Fruit fly (Drosophila melanogaster) whole organism, embryonic: ENCODE results near the gene CG4576.

Experiments
- Ada2b ChIP-seq: fragments of 200-800 bp; sonication (Bioruptor generic); IDR thresholded peaks from 2 replicates; pipeline ENCODE4 v1.3.6; 2022; ENCODE audit warnings: missing biosample characterization, missing genetic modification characterization
- Adf1 ChIP-seq: fragments of 200-800 bp; sonication (Bioruptor generic); IDR thresholded peaks from 2 replicates; pipeline ENCODE4 v1.3.6; 2022; ENCODE audit warnings: missing biosample characterization, missing genetic modification characterization
- B-H2 ChIP-seq: fragments of 200-800 bp; sonication (Bioruptor generic); optimal IDR thresholded peaks from 2 replicates; lab custom pipeline; 2018; ENCODE audit warnings: missing biosample characterization, mild to moderate bottlenecking, missing genetic modification characterization
- CG11085 ChIP-seq: fragments of 200-800 bp; sonication (Bioruptor generic); IDR thresholded peaks from 2 replicates; pipeline ENCODE4 v1.3.6; 2022; ENCODE audit warnings: missing biosample characterization, missing genetic modification characterization
- CG11456 ChIP-seq: fragments of 200-800 bp; sonication (Bioruptor generic); IDR thresholded peaks from 3 replicates; pipeline ENCODE4 v1.3.6; 2022; ENCODE audit warnings: missing biosample characterization, missing genetic modification characterization
- CG15479 ChIP-seq: fragments of 200-800 bp; sonication (Bioruptor generic); optimal IDR thresholded peaks from 3 replicates; lab custom pipeline; 2019; ENCODE audit warnings: missing biosample characterization, mild to moderate bottlenecking, missing genetic modification characterization, moderate library complexity
- CG17361 ChIP-seq: fragments of 200-800 bp; sonication (Bioruptor generic); IDR thresholded peaks from 3 replicates; pipeline ENCODE4 v1.3.6; 2022; ENCODE audit warnings: missing biosample characterization, missing genetic modification characterization
- CG18599 ChIP-seq: fragments of 200-800 bp; sonication (Bioruptor generic); optimal IDR thresholded peaks from 3 replicates; lab custom pipeline; 2017; ENCODE audit warnings: missing biosample characterization, missing genetic modification characterization, mild to moderate bottlenecking, moderate library complexity, missing genetic modification reagents
- CG2116 ChIP-seq: fragments of 200-800 bp; sonication (Bioruptor generic); optimal IDR thresholded peaks from 3 replicates; lab custom pipeline; 2018; ENCODE audit warnings: missing biosample characterization, mild to moderate bottlenecking, missing genetic modification characterization
- CG2120 ChIP-seq: fragments of 200-800 bp; sonication (Bioruptor generic); optimal IDR thresholded peaks from 3 replicates; lab custom pipeline; 2016; ENCODE audit warnings: missing biosample characterization, missing genetic modification characterization
- CG2678 ChIP-seq: fragments of 200-800 bp; sonication (Bioruptor generic); optimal IDR thresholded peaks from 3 replicates; lab custom pipeline; 2019; ENCODE audit warnings: missing biosample characterization, mild to moderate bottlenecking, missing genetic modification characterization, moderate library complexity
- CG3065 ChIP-seq: fragments of 200-800 bp; sonication (Bioruptor generic); optimal IDR thresholded peaks from 2 replicates; lab custom pipeline; 2016; ENCODE audit warnings: missing biosample characterization, missing genetic modification characterization
- CG3847 ChIP-seq: fragments of 200-800 bp; sonication (Bioruptor generic); IDR thresholded peaks from 2 replicates; pipeline ENCODE4 v1.3.6; 2022; ENCODE audit warnings: missing biosample characterization, missing genetic modification characterization
- CG5953 ChIP-seq: fragments of 200-800 bp; sonication (Bioruptor generic); IDR thresholded peaks from 2 replicates; pipeline ENCODE4 v1.3.6; 2022; ENCODE audit warnings: missing biosample characterization, missing genetic modification characterization
- CG7556 ChIP-seq: fragments of 200-800 bp; sonication (Bioruptor generic); optimal IDR thresholded peaks from 2 replicates; lab custom pipeline; 2017; ENCODE audit warnings: missing biosample characterization, mild to moderate bottlenecking, missing genetic modification characterization
- CG7745 ChIP-seq: fragments of 200-800 bp; sonication (Bioruptor generic); optimal IDR thresholded peaks from 2 replicates; lab custom pipeline; 2018; ENCODE audit warnings: missing biosample characterization, mild to moderate bottlenecking, missing genetic modification characterization, moderate library complexity
- Camta ChIP-seq: fragments of 200-800 bp; sonication (Bioruptor generic); optimal IDR thresholded peaks from 2 replicates; lab custom pipeline; 2016; ENCODE audit warnings: missing biosample characterization, missing genetic modification characterization
- D ChIP-seq, 2 experiments: fragments of 200-800 bp in 1 of 2; fragments of >200 bp in 1 of 2; sonication (Bioruptor generic) in 1 of 2; optimal IDR thresholded peaks; 2 replicates in 1 of 2; 3 replicates in 1 of 2; lab custom pipeline; 2017; ENCODE audit warnings: mild to moderate bottlenecking in 1 of 2, missing biosample characterization in 1 of 2, missing genetic modification characterization in 1 of 2, missing genetic modification reagents in 1 of 2
- Doc2 ChIP-seq: fragments of 200-800 bp; sonication (Bioruptor generic); IDR thresholded peaks from 2 replicates; pipeline ENCODE4 v1.3.6; 2022; ENCODE audit warnings: missing biosample characterization, missing genetic modification characterization
- Doc3 ChIP-seq: fragments of 200-800 bp; sonication (Bioruptor generic); IDR thresholded peaks from 3 replicates; pipeline ENCODE4 v1.3.6; 2022; ENCODE audit warnings: missing biosample characterization, missing genetic modification characterization; ENCODE audit not compliant: partially characterized antibody
- E2f1 ChIP-seq: fragments of 200-800 bp; sonication (Bioruptor generic); IDR thresholded peaks from 2 replicates; pipeline ENCODE4 v1.3.6; 2022; ENCODE audit warnings: missing biosample characterization, missing genetic modification characterization
- Ets65A ChIP-seq: fragments of 200-800 bp; sonication (Bioruptor generic); peaks from one replicate; lab custom pipeline; 2016; ENCODE audit warnings: missing biosample characterization, missing genetic modification characterization
- H2.0 ChIP-seq: fragments of 200-800 bp; sonication (Bioruptor generic); IDR thresholded peaks from 2 replicates; pipeline ENCODE4 v1.3.6; 2022; ENCODE audit warnings: missing biosample characterization, missing genetic modification characterization
- Hr39 ChIP-seq: fragments of >200 bp; optimal IDR thresholded peaks from 2 replicates; lab custom pipeline; 2017
- Med ChIP-seq: fragments of 200-800 bp; sonication (Bioruptor generic); peaks from one replicate; lab custom pipeline; 2016; ENCODE audit warnings: missing biosample characterization, missing genetic modification characterization, mild to moderate bottlenecking, inconsistent platforms, moderate library complexity
- Oli ChIP-seq: fragments of 200-800 bp; sonication (Bioruptor generic); optimal IDR thresholded peaks from 2 replicates; lab custom pipeline; 2018; ENCODE audit warnings: missing biosample characterization, mild to moderate bottlenecking, missing genetic modification characterization, moderate library complexity
- Six4 ChIP-seq: fragments of 200-800 bp; sonication (Bioruptor generic); optimal IDR thresholded peaks from 2 replicates; lab custom pipeline; 2016; ENCODE audit warnings: missing biosample characterization, missing genetic modification characterization
- Xbp1 ChIP-seq: fragments of 200-800 bp; sonication (Bioruptor generic); optimal IDR thresholded peaks from 3 replicates; lab custom pipeline; 2016; ENCODE audit warnings: missing biosample characterization, mild to moderate bottlenecking, missing genetic modification characterization
- ato ChIP-seq: fragments of 200-800 bp; sonication (Bioruptor generic); IDR thresholded peaks from 2 replicates; pipeline ENCODE4 v1.3.6; 2022; ENCODE audit warnings: missing biosample characterization, missing genetic modification characterization; ENCODE audit not compliant: partially characterized antibody
- emc ChIP-seq: fragments of 200-800 bp; sonication (Bioruptor generic); optimal IDR thresholded peaks from 2 replicates; lab custom pipeline; 2016; ENCODE audit warnings: missing biosample characterization, missing genetic modification characterization
- ewg ChIP-seq: fragments of 200-800 bp; sonication (Bioruptor generic); optimal IDR thresholded peaks from 3 replicates; lab custom pipeline; 2017; ENCODE audit warnings: mild to moderate bottlenecking, missing biosample characterization, missing genetic modification reagents, missing genetic modification characterization
- exex ChIP-seq: fragments of 200-800 bp; sonication (Bioruptor generic); optimal IDR thresholded peaks from 4 replicates; lab custom pipeline; 2018; ENCODE audit warnings: missing biosample characterization, mild to moderate bottlenecking, missing genetic modification characterization, moderate library complexity
- gsb-n ChIP-seq: fragments of 200-800 bp; sonication (Bioruptor generic); optimal IDR thresholded peaks from 3 replicates; lab custom pipeline; 2018; ENCODE audit warnings: missing biosample characterization, mild to moderate bottlenecking, missing genetic modification characterization
- her ChIP-seq: fragments of 200-800 bp; sonication (Bioruptor generic); optimal IDR thresholded peaks from 2 replicates; lab custom pipeline; 2016; ENCODE audit warnings: missing biosample characterization, missing genetic modification characterization
- jing ChIP-seq: fragments of 200-800 bp; sonication (Bioruptor generic); optimal IDR thresholded peaks from 2 replicates; lab custom pipeline; 2018; ENCODE audit warnings: missing biosample characterization, mild to moderate bottlenecking, missing genetic modification characterization
- lola ChIP-seq, 3 experiments: fragments of >200 bp in 2 of 3; fragments of 200-800 bp in 1 of 3; sonication (Bioruptor generic) in 1 of 3; optimal IDR thresholded peaks; 2 replicates each; lab custom pipeline; 2017 to 2019; ENCODE audit warnings: missing biosample characterization in 3 of 3, missing genetic modification characterization in 3 of 3, mild to moderate bottlenecking in 1 of 3, moderate library complexity in 1 of 3
- nmo ChIP-seq: fragments of 200-800 bp; sonication (Bioruptor generic); optimal IDR thresholded peaks from 2 replicates; lab custom pipeline; 2018; ENCODE audit warnings: missing biosample characterization, mild to moderate bottlenecking, missing genetic modification characterization, moderate library complexity
- pan ChIP-seq, 4 experiments: fragments of >200 bp in 3 of 4; fragments of 200-800 bp in 1 of 4; sonication (Bioruptor generic) in 1 of 4; optimal IDR thresholded peaks in 3 of 4; IDR thresholded peaks in 1 of 4; 2 replicates each; pipeline versions ENCODE4 v1.3.6 to Lab custom; 2017 to 2022; ENCODE audit warnings: missing biosample characterization in 2 of 4, missing genetic modification characterization in 2 of 4, mixed read lengths in 1 of 4
- pb ChIP-seq: fragments of 200-800 bp; sonication (Bioruptor generic); optimal IDR thresholded peaks from 3 replicates; lab custom pipeline; 2016; ENCODE audit warnings: missing biosample characterization, missing genetic modification characterization
- pros ChIP-seq: fragments of 200-800 bp; sonication (Bioruptor generic); optimal IDR thresholded peaks from 3 replicates; lab custom pipeline; 2019; ENCODE audit warnings: missing biosample characterization, mild to moderate bottlenecking, missing genetic modification characterization, moderate library complexity
- sc ChIP-seq, 3 experiments: fragments of >200 bp in 2 of 3; fragments of 200-800 bp in 1 of 3; sonication (Bioruptor generic) in 1 of 3; optimal IDR thresholded peaks; 2 replicates in 2 of 3; 3 replicates in 1 of 3; lab custom pipeline; 2017; ENCODE audit warnings: mild to moderate bottlenecking in 1 of 3, missing biosample characterization in 1 of 3, missing genetic modification characterization in 1 of 3, missing genetic modification reagents in 1 of 3
- seq ChIP-seq: fragments of 200-800 bp; sonication (Bioruptor generic); IDR thresholded peaks from 2 replicates; pipeline ENCODE4 v1.3.6; 2022; ENCODE audit warnings: missing biosample characterization, missing genetic modification characterization
- sim ChIP-seq: fragments of 200-800 bp; sonication (Bioruptor generic); IDR thresholded peaks from 2 replicates; pipeline ENCODE4 v1.3.6; 2022; ENCODE audit warnings: missing biosample characterization, missing genetic modification characterization
- slou ChIP-seq: fragments of 200-800 bp; sonication (Bioruptor generic); optimal IDR thresholded peaks from 3 replicates; lab custom pipeline; 2016; ENCODE audit warnings: missing biosample characterization, missing genetic modification characterization
- tna ChIP-seq: fragments of 200-800 bp; sonication (Bioruptor generic); IDR thresholded peaks from 2 replicates; pipeline ENCODE4 v1.3.6; 2022; ENCODE audit warnings: missing biosample characterization, missing genetic modification characterization; ENCODE audit not compliant: partially characterized antibody
- ttk ChIP-seq: fragments of 200-800 bp; sonication (Bioruptor generic); IDR thresholded peaks from 2 replicates; pipeline ENCODE4 v2.1.2; 2022; ENCODE audit warnings: missing biosample characterization, missing genetic modification characterization
- wdn ChIP-seq: fragments of 200-800 bp; sonication (Bioruptor generic); IDR thresholded peaks from 2 replicates; pipeline ENCODE4 v1.3.6; 2022; ENCODE audit warnings: missing biosample characterization, missing genetic modification characterization

Gene CG4576

dm6 chr3R:15836864-15837824, 11.6 kb downstream of the CG4576 start, which contains the start of the genes ND-23 and spn-E:
TSS of gene ND-23 (minus strand) at chr3R:15837117.
TSS of gene spn-E (plus strand) at chr3R:15837419.
- TF ChIP-seq Xbp1 (peak; percentile 45), Oli (tag; lab: Kevin White, UChicago) (peak; percentile 11), CG7745 (tag; lab: Kevin White, UChicago) (no peak), exex (no peak), Adf1 (peak; percentile 24; the same call in 1 of the 2 replicates), CG11085 (GFP tag; lab: Robert Waterston, UW) (0 out of 2 replicates have a peak, but pooled peaks have one; percentile 23), Doc3 (peak; percentile 76), seq (GFP tag; lab: Robert Waterston, UW) (no peak), pan (optimal IDR thresholded peaks at IDR 0.05; lab: Kevin White, UChicago) (no peak), pan (GFP tag; optimal IDR thresholded peaks at IDR 0.05 in 1 of 2, IDR thresholded peaks at IDR 0.05 in 1 of 2) (peak in 1 of 2 experiments; percentile 67), Med (GFP tag; lab: Kevin White, UChicago) (peak; percentile 75), sim (no peak), ttk (GFP tag; lab: Robert Waterston, UW) (no peak), Doc2 (GFP tag; lab: Robert Waterston, UW) (no peak), Hr39 (lab: Kevin White, UChicago) (no peak), jing (GFP tag; lab: Kevin White, UChicago) (no peak), CG7556 (GFP tag; lab: Kevin White, UChicago) (peak; percentile 44), ewg (no peak), nmo (GFP tag; lab: Kevin White, UChicago) (peak; percentile 81), CG18599 (GFP tag; lab: Kevin White, UChicago) (peak; percentile 48), pros (no peak), CG2116 (GFP tag; lab: Kevin White, UChicago) (peak; percentile 76), Six4 (GFP tag; lab: Kevin White, UChicago) (no peak), CG11456 (no peak), Camta (GFP tag; lab: Kevin White, UChicago) (no peak), slou (GFP tag; lab: Kevin White, UChicago) (no peak), CG3847 (GFP tag; lab: Robert Waterston, UW) (peak; percentile 63), emc (GFP tag; lab: Kevin White, UChicago) (no peak), tna (GFP tag; lab: Robert Waterston, UW) (no peak), D (optimal IDR thresholded peaks at IDR 0.05; lab: Kevin White, UChicago) (no peak), D (GFP tag; optimal IDR thresholded peaks at IDR 0.05; lab: Kevin White, UChicago) (no peak), CG17361 (GFP tag; lab: Robert Waterston, UW) (peak; percentile 87), B-H2 (no peak), sc (optimal IDR thresholded peaks at IDR 0.05; lab: Kevin White, UChicago) (no peak), sc (GFP tag; optimal IDR thresholded peaks at IDR 0.05; lab: Kevin White, UChicago) (no peak), her (GFP tag; lab: Kevin White, UChicago) (no peak), pb (GFP tag; lab: Kevin White, UChicago) (no peak), CG15479 (GFP tag; lab: Kevin White, UChicago) (no peak), CG5953 (GFP tag; lab: Robert Waterston, UW) (peak; percentile 14; the same call in 1 of the 2 replicates), E2f1 (GFP tag; lab: Robert Waterston, UW) (peak; percentile 69), CG2678 (no peak), ato (GFP tag; lab: Robert Waterston, UW) (no peak), Ets65A (no peak), gsb-n (peak; percentile 66), Ada2b (GFP tag; lab: Robert Waterston, UW) (peak; percentile 6; the same call in 1 of the 2 replicates), lola (GFP tag; optimal IDR thresholded peaks at IDR 0.05; lab: Kevin White, UChicago) (peak in 1 of 3 experiments; percentile 55), CG2120 (GFP tag; lab: Kevin White, UChicago) (peak; percentile 15), wdn (GFP tag; lab: Robert Waterston, UW) (peak; percentile 43; the same call in 1 of the 2 replicates), CG3065 (GFP tag; lab: Kevin White, UChicago) (no peak), H2.0 (GFP tag; lab: Robert Waterston, UW) (no peak; the same call in 1 of the 2 replicates)
